Fruit fly (Drosophila melanogaster): ENCODE results near the gene CG14445.
A peak's percentile ranks its signal among the peaks of the same experiment; 100 is the strongest.

The CG14445 gene

dm6 chrX:6193183-6193810 is 43.8 kb upstream of the CG14445 start (continued):
- TF ChIP-seq CG11398 (GFP tag; optimal IDR thresholded peaks at IDR 0.05), result no peak
- peak; percentile 30; the same call in 1 of the 2 replicates for TF ChIP-seq Dip2 (GFP tag; IDR thresholded peaks at IDR 0.05)
- TF ChIP-seq bcd (GFP tag; optimal IDR thresholded peaks at IDR 0.05), result peak; percentile 83
- TF ChIP-seq CG11247 (GFP tag; IDR thresholded peaks at IDR 0.05), result peak; percentile 86
- peak; percentile 1 for TF ChIP-seq sqz (GFP tag; optimal IDR thresholded peaks at IDR 0.05)
- peak; percentile 68 for TF ChIP-seq Fer2 (tag; optimal IDR thresholded peaks at IDR 0.05)
- peak; percentile 41 for TF ChIP-seq Nf-YB (GFP tag; optimal IDR thresholded peaks at IDR 0.05)
- TF ChIP-seq gcm (GFP tag; optimal IDR thresholded peaks at IDR 0.05), result no peak
- TF ChIP-seq TFAM (GFP tag; optimal IDR thresholded peaks at IDR 0.05), result no peak
- TF ChIP-seq Dp (GFP tag; optimal IDR thresholded peaks at IDR 0.05), result no peak
- TF ChIP-seq psq (GFP tag; optimal IDR thresholded peaks at IDR 0.05), result no peak
- TF ChIP-seq nmo (GFP tag; optimal IDR thresholded peaks at IDR 0.05), result peak; percentile 79
- peak; percentile 67 for TF ChIP-seq ind (GFP tag; optimal IDR thresholded peaks at IDR 0.05)
- TF ChIP-seq CG9932 (GFP tag; IDR thresholded peaks at IDR 0.05), result peak; percentile 84
- no peak for TF ChIP-seq sc (optimal IDR thresholded peaks at IDR 0.05)
- peak; percentile 32 for TF ChIP-seq sc (GFP tag; optimal IDR thresholded peaks at IDR 0.05)
- no peak for TF ChIP-seq CG8089 (GFP tag; optimal IDR thresholded peaks at IDR 0.05)
- TF ChIP-seq CG10565 (GFP tag; optimal IDR thresholded peaks at IDR 0.05), result no peak
- TF ChIP-seq pho (GFP tag; optimal IDR thresholded peaks at IDR 0.05), result peak; percentile 25
- TF ChIP-seq Neu2 (GFP tag; optimal IDR thresholded peaks at IDR 0.05; ENCODE audit: borderline replicate concordance), result no peak
- peak; percentile 89 for TF ChIP-seq CG34422 (GFP tag; IDR thresholded peaks at IDR 0.05)
- peak; percentile 34; the same call in 1 of the 2 replicates for TF ChIP-seq GATAe (GFP tag; conservative IDR thresholded peaks at IDR 0.05)
- TF ChIP-seq CG12071 (GFP tag; optimal IDR thresholded peaks at IDR 0.05), result peak; percentile 24
- peak; percentile 53 for TF ChIP-seq CG12155 (GFP tag; optimal IDR thresholded peaks at IDR 0.05)
- TF ChIP-seq Awh (GFP tag; IDR thresholded peaks at IDR 0.05), result peak; percentile 90
- peak; percentile 82 for TF ChIP-seq Nf-YA (GFP tag; IDR thresholded peaks at IDR 0.05)
- TF ChIP-seq MTF-1 (GFP tag; optimal IDR thresholded peaks at IDR 0.05; ENCODE audit: borderline replicate concordance), result peak; percentile 30
- TF ChIP-seq lbe (GFP tag; optimal IDR thresholded peaks at IDR 0.05), result no peak
- peak; percentile 22 for TF ChIP-seq CG10543 (GFP tag; optimal IDR thresholded peaks at IDR 0.05)
- peak; percentile 75 for TF ChIP-seq Gug (GFP tag; IDR thresholded peaks at IDR 0.05)
- TF ChIP-seq CG4730 (GFP tag; IDR thresholded peaks at IDR 0.05), result peak; percentile 81
- TF ChIP-seq hkb (optimal IDR thresholded peaks at IDR 0.05), result no peak
- TF ChIP-seq hkb (GFP tag; IDR thresholded peaks at IDR 0.05), result peak; percentile 92
- no peak for TF ChIP-seq crol (GFP tag; IDR thresholded peaks at IDR 0.05)
- peak; percentile 37 for TF ChIP-seq CG30431 (GFP tag; optimal IDR thresholded peaks at IDR 0.05)
- peak; percentile 8 for TF ChIP-seq cato (GFP tag; optimal IDR thresholded peaks at IDR 0.05; ENCODE audit: borderline replicate concordance)
- no peak for TF ChIP-seq YL-1 (GFP tag; optimal IDR thresholded peaks at IDR 0.05)
- TF ChIP-seq CG11696 (GFP tag; IDR thresholded peaks at IDR 0.05), result peak; percentile 77
- TF ChIP-seq CG2889 (GFP tag; IDR thresholded peaks at IDR 0.05), result peak; percentile 74; the same call in 2 of the 3 replicates
- no peak for TF ChIP-seq Mes4 (GFP tag; optimal IDR thresholded peaks at IDR 0.05)
- TF ChIP-seq CoRest (tag; optimal IDR thresholded peaks at IDR 0.05), result peak; percentile 82
- peak; percentile 92 for TF ChIP-seq dysf (GFP tag; IDR thresholded peaks at IDR 0.05)
- peak; percentile 54; the same call in 2 of the 3 replicates for TF ChIP-seq jigr1 (GFP tag; IDR thresholded peaks at IDR 0.05)
- peak; percentile 16 for TF ChIP-seq Dad (GFP tag; optimal IDR thresholded peaks at IDR 0.05)
- peak; percentile 87 for TF ChIP-seq CG14667 (GFP tag; IDR thresholded peaks at IDR 0.05)
- TF ChIP-seq Hey (tag; optimal IDR thresholded peaks at IDR 0.05), result no peak
- peak; percentile 81 for TF ChIP-seq ara (GFP tag; IDR thresholded peaks at IDR 0.05)
- no peak for TF ChIP-seq her (GFP tag; optimal IDR thresholded peaks at IDR 0.05)
- peak; percentile 3 for TF ChIP-seq kay (GFP tag; optimal IDR thresholded peaks at IDR 0.05)
- TF ChIP-seq CG10959 (GFP tag; IDR thresholded peaks at IDR 0.05), result peak; percentile 34; the same call in 1 of the 2 replicates
- TF ChIP-seq Aef1 (GFP tag; IDR thresholded peaks at IDR 0.05), result peak; percentile 85

Measured in whole organism, embryonic.